Fruit fly (Drosophila melanogaster): ENCODE measurements around the gene Jhbp2.

Gene Jhbp2

DNA sequence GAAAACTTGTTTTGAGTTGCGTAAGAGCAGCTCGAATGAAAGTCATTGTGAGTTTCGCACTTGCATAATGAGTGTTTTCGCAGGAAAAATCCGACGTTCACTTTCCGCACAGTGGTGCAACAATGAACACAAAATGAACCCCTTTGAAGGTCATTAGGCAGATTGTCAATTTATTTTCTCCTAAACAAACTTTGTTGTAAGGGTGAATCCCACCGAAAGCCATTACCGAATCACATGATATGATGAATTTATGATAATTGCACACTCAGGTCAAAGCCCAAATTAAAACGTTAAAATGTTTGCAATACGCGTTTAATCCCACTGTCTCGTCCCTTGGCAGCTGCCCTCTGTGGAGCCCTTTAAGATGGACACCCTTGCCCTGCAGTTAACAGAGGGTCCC is 6.1 kb upstream of the Jhbp2 start:
- TF ChIP-seq CG17801 (GFP tag; optimal IDR thresholded peaks at IDR 0.05; ENCODE audit: partially characterized antibody) = no peak

DNA sequence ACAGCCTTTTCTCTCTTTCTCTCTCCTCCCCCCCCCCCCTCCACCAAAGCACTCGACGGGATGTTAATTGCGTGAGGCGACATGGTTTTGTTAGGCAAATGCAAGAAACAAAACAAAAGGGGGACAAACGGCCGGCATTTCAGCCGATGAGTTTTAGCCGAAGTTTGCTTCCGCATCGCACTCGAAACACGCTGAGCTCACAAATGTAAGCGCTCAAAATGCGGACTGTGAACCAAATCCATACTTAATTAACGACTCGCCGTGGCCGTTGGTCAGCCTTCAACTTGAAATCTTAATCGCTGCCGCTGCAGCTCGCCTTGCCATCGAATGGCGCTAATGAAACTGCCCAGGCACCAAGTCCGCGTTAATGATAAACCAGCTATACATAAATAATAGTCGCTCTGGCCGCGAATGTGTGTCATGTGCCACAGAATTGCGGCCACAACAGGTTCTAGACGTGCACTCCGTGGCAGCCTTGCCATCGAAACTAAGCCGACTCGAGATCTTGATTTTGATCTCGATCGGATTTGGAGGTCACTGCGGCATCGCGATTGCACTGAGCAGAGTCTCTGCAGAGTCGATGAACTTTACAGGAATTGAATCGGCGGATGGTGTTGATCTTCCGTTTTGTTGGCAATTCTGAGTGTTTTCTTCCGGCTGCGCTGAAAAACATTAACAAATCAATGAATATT is 5.2 kb upstream of the Jhbp2 start:
- no peak for TF ChIP-seq CG17801 (GFP tag; optimal IDR thresholded peaks at IDR 0.05; ENCODE audit: partially characterized antibody)

DNA sequence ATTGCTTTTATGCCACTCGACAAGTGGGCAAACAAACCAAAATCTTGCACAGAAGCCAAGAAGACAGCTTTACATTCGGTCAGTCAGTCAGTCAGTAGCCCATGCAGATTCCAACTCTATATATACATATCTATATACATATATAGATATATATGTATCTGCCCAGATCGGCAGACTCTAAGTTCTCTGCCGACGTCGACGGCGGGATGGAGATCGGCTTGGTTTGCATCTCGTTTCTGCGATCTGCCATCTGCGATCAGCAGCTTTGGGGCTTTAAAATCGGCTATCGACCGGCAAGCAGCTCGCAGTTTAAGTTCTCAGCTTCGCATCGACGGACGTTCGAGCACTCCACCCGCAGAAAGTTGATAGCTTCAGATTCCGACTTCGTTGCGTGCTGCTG is 4.0 kb upstream of the Jhbp2 start, which contains the start of gene Jhbp1:
Gene Jhbp1, plus strand, starts transcription at position 301 of the 400 bp plus-strand sequence.
- TF ChIP-seq CG17801 (GFP tag; optimal IDR thresholded peaks at IDR 0.05; ENCODE audit: partially characterized antibody) = no peak

DNA sequence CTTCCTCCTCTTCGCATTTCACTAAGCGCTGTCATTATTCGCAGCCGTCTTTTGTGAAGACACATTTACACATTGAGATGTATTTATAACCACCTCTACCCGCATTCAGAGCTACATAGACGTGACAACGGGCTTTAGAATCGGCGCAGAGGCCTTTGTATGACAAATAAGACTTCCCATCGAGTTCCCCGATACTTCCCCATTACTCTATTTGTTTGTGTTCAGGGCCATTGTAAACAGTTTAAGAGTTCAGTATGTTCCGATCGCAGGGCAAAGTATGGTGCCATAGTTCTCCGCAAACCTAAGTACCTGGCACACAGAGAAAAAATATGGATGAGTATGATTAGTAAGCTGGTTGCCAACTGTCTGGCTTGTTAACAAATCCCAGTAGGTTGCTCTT is 2.8 kb upstream of the Jhbp2 start:
- TF ChIP-seq CG17801 (GFP tag; optimal IDR thresholded peaks at IDR 0.05; ENCODE audit: partially characterized antibody) = no peak

DNA sequence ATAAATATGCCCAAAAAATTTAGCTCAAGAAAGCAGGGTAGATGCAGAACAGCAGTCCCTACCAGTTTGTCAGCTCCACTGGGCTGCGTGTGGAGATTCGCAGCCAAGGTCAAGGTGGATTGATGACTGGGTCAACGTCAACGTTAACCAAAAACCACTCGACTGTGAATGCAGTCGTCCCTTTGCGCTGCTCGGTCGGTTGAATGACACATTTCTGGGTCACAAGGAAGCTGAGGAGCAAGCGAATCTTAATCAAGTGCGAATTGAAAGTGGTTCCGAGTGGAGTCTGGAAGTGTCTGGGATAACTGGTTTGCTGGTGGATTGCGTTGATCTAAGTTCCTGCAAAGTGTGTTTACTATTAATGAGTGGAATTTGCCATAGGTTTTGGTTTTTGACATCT is 2.2 kb upstream of the Jhbp2 start:
- TF ChIP-seq CG17801 (GFP tag; optimal IDR thresholded peaks at IDR 0.05; ENCODE audit: partially characterized antibody) = no peak

DNA sequence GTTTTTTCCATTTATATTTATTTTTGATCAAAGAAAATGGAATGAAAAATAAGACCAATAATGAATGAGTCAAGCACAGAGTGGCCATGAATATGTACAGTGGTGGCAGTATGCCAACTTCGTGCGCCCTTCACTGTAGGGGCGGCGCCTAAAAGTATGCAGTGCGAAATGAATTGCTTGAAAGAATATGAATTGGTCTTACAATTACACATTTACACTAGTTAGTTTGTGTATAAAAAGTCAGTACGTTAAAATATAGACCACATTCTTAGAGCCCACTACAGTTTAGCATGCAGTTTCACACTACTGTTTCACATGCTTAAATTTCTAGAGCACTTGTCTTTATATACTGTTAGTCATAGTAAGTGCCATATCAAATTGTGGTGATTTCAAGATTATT is 1.5 kb upstream of the Jhbp2 start:
- TF ChIP-seq CG17801 (GFP tag; optimal IDR thresholded peaks at IDR 0.05; ENCODE audit: partially characterized antibody) = no peak

DNA sequence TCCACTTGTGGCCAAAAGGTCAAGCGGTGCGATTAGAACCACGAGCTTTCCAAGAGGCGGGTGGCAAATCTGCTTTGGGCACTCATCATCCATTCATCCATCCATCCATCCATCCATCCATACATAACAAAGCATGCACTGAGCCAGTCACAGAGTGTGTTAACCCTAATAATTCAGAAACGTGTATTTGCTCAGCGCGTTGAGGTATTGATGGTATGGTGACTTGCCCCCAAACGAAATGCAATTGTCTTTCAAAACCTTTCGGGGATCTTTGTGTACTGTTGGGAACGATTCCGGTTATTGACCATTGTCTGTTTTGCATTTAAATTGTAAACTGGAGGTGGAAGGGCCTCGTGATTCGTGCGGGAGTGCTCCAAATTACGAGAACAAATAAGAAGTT is 795 bp upstream of the Jhbp2 start:
- no peak for TF ChIP-seq CG17801 (GFP tag; optimal IDR thresholded peaks at IDR 0.05; ENCODE audit: partially characterized antibody)

DNA sequence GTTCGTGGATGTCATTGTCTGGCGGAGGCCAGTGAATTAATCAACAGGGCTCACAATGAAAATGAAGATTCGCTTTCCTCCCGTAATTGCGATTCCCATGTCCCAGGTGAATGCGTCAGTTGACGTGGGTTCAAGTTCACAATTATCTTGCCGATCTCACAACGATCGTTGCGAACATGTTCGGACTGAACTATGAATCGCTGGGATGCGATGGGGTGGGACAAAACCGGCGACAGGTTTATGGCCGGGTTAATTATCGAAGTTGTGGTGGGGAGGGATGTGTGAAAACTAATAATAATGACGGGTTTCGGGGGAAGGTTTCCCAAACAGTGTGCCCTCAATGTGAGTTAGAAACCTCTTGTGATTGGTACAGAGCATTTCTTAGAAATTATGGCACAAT is 1.0 kb downstream of the Jhbp2 start:
- no peak for TF ChIP-seq CG17801 (GFP tag; optimal IDR thresholded peaks at IDR 0.05; ENCODE audit: partially characterized antibody)

DNA sequence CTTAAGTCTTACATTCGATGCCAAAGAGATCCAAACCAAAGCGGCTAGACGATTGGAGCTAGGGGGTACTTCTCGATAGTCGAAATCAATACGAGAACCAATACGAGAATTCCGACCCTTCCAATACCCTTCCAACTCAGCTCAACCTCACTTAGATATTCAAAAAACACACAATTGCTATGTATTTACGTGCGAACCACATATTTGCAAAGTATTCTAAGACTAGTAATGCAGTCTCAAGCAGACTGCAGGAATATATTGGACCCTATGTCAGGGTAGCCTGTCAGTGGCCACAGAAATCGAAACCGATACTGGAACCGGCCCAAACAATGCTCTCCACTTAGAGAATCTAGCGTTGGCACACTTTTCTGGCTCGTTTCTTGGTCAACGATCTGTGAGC is 3.3 kb downstream of the Jhbp2 start:
- TF ChIP-seq CG17801 (GFP tag; optimal IDR thresholded peaks at IDR 0.05; ENCODE audit: partially characterized antibody) = no peak

DNA sequence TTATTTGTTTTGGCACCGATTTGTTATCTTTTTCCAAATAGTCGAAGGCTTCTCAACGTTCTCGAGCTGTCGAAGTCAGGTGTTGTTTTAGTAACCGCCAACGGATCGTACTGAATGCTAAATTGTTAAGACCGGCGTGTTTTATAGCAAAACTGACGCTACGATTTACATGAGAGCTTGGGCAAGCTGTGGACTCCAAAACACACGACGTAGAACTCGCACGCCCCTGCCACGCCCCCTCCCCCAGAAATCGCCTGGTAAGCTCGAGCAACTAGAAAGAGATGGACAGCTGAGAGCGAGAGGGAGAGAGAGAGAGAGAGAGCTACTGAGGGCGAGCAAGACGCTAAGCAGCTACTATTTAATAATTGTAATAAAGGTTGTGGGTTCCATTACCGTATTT is 6.0 kb downstream of the Jhbp2 start, which contains the start of gene Jhbp3:
Gene Jhbp3, minus strand, starts transcription at position 101 of the 400 bp plus-strand sequence.
- no peak for TF ChIP-seq CG17801 (GFP tag; optimal IDR thresholded peaks at IDR 0.05; ENCODE audit: partially characterized antibody)

DNA sequence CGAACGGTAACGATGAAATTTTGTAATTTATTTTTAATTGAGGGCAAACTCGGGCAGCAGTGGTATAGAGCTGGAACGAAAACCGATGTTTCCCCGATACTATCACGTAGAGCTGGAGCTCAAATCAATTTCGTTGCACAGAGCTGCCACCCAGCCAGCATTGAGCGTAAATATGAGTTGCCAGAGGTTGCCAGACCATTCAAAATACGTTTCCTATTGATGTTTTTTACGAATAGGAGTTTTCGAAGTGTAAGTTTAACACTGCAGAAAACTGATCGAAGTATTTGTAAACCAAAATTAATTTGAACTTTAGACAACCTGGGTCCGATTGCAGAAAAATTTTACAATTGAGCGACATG is 8.6 kb downstream of the Jhbp2 start, which contains the start of gene Ubc6:
Gene Ubc6, minus strand, starts transcription at position 112 of the 359 bp plus-strand sequence.
- TF ChIP-seq CG17801 (GFP tag; optimal IDR thresholded peaks at IDR 0.05; ENCODE audit: partially characterized antibody) = no peak

DNA sequence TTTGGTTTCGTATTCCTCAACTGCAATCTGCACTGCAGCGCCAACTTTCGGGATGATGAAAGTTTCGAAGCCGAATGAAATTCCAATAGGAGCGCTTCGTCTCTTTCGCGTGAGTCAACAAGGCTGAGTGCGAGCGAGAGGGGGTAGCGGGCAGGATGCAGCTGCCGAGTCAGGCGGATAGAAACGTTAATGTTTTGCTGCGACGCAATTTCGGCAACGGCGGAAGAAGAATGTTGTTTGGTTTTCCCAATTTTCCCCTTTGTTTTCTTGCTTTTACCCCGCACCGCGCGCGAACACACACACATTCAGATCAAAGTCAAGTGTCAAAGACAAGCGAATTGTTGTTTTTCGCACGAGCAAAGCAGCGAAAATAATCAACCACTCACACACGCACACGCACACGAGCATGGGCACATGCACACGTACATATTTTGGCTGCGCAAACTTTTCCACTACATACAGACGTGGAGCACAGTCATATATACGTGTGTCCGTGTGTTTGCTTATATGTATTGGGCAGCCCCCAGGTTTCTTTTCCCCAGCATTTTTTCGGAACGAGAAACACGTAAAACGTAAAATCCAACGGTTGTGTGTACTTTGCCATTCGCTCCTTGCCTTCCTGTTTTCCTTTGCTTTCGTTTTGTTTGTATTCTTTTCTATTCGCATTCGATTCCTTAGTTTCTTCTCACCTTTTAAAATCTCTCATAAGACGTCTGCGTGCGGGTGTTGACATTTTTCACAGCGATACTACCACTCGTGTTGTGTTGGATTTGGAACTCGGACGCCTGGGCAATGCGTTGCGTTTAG is 9.2 kb downstream of the Jhbp2 start:
- TF ChIP-seq CG17801 (GFP tag; optimal IDR thresholded peaks at IDR 0.05; ENCODE audit: partially characterized antibody) = peak; percentile 27

DNA sequence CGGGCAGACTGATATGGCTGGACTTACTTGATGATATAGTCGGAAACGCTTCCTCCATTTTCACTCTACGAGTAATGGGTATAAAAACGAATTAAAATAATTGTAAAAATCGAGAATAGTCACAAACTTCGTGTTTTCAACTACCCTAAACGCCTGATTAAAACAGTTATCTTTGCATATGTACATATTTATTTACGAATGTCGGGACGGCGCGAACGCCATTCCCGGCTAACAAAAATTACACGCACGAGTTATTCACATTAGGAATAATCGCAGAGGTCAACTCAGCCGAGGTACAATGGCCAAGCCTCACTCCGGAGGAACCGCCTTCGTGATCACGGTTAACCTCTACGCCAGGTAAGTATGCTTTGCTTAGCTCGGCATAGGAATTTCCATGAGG is 13.4 kb downstream of the Jhbp2 start:
- no peak for TF ChIP-seq CG17801 (GFP tag; optimal IDR thresholded peaks at IDR 0.05; ENCODE audit: partially characterized antibody)

DNA sequence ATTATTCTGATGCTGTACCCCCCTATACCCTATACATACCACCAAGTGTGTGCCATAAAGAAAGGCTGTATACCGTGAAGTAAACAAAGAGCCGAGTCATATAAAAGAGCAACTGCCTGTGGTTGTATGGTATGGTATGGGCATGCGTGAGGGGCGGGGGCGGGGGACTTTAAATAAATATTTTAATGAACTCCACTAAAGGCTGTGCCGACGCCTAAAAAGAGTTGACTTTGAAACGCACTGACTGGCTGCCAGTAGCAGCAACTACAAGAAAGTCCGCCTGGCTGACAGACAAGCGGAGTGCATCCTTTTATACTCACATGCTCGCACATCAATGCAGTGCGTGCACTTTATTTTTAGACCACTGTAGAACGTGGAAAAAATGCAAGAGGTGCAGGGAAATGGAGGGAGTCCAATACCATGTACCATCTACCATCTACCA is 46.7 kb downstream of the Jhbp2 start:
- TF ChIP-seq CG17801 (GFP tag; optimal IDR thresholded peaks at IDR 0.05; ENCODE audit: partially characterized antibody) = no peak

DNA sequence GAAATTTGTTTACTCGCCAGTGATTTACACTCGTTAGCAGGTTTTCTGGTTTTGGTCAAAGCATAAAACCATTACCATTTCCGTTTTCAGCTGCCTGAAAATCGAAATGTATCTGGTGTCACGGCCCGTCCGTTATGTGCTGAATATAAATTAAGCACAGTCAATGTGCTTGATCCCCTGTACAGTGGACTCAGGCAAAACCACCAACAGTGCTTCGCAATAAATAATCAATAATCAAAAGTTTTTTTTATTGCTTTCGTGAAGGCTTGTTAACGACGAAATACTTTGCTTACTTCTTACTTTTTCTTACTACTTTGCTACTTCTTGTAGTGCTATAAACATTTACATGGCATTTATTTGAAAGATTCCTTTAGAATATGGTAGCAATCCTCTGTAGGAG is 48.0 kb downstream of the Jhbp2 start:
- no peak for TF ChIP-seq CG17801 (GFP tag; optimal IDR thresholded peaks at IDR 0.05; ENCODE audit: partially characterized antibody)

DNA sequence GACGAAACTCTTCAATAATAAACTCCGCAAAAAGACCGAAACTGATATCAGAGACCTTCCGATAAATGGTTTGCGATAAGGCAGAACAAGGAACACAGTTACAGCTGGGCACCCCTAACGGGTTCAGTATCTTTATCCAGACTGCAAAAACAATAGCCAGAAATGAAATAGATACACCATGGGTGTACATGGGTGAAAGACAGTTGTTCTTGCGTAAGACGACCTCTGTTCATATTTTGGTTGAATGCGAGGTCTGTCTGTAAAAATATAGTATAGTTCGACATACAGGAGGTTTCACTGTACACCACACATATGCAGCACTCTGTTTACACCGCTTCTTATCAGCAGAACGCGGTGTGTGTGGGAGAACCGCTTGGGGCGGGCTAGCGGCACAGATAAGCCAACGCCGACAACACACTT is 49.0 kb downstream of the Jhbp2 start:
- TF ChIP-seq CG17801 (GFP tag; optimal IDR thresholded peaks at IDR 0.05; ENCODE audit: partially characterized antibody) = peak; percentile 30
